Fruit fly (Drosophila melanogaster): ENCODE data around the gene CG4770.

The CG4770 gene

dm6 chr3R:19895305-19895704 is 23.0 kb upstream of the CG4770 start:
- no peak for TF ChIP-seq Sin3A (optimal IDR thresholded peaks at IDR 0.05)
- TF ChIP-seq Myc (optimal IDR thresholded peaks at IDR 0.05): no peak
- no peak for TF ChIP-seq psq (optimal IDR thresholded peaks at IDR 0.05)
- no peak for TF ChIP-seq h (optimal IDR thresholded peaks at IDR 0.05)
- no peak for TF ChIP-seq insv (optimal IDR thresholded peaks at IDR 0.05)
- no peak for TF ChIP-seq ttk (optimal IDR thresholded peaks at IDR 0.05)

dm6 chr3R:19901742-19902141 is 16.6 kb upstream of the CG4770 start:
- TF ChIP-seq h (optimal IDR thresholded peaks at IDR 0.05) (no peak), Sin3A (optimal IDR thresholded peaks at IDR 0.05) (no peak), psq (optimal IDR thresholded peaks at IDR 0.05) (no peak), Myc (optimal IDR thresholded peaks at IDR 0.05) (no peak), ttk (optimal IDR thresholded peaks at IDR 0.05) (no peak), insv (optimal IDR thresholded peaks at IDR 0.05) (no peak)

dm6 chr3R:19902328-19902727 is 16.0 kb upstream of the CG4770 start:
- TF ChIP-seq Myc (optimal IDR thresholded peaks at IDR 0.05) (no peak), insv (optimal IDR thresholded peaks at IDR 0.05) (no peak), ttk (optimal IDR thresholded peaks at IDR 0.05) (no peak), h (optimal IDR thresholded peaks at IDR 0.05) (no peak), psq (optimal IDR thresholded peaks at IDR 0.05) (no peak), Sin3A (optimal IDR thresholded peaks at IDR 0.05) (no peak)

- no peak for TF ChIP-seq ttk (optimal IDR thresholded peaks at IDR 0.05)
- no peak for TF ChIP-seq Sin3A (optimal IDR thresholded peaks at IDR 0.05)
- TF ChIP-seq h (optimal IDR thresholded peaks at IDR 0.05): no peak
- no peak for TF ChIP-seq insv (optimal IDR thresholded peaks at IDR 0.05)
- no peak for TF ChIP-seq psq (optimal IDR thresholded peaks at IDR 0.05)
- TF ChIP-seq Myc (optimal IDR thresholded peaks at IDR 0.05): no peak
Observed at dm6 chr3R:19902926-19903739, 15.2 kb upstream of the CG4770 start, which contains the start of gene ClpX. Gene ClpX (minus strand): TSS chr3R:19903689.

dm6 chr3R:19904865-19905373 is 13.4 kb upstream of the CG4770 start, which contains the start of the genes Surf6 and RhoGAP92B:
Gene Surf6 (minus strand): TSS chr3R:19904868.
Gene RhoGAP92B (plus strand): TSS chr3R:19905164.
- no peak for TF ChIP-seq Myc (optimal IDR thresholded peaks at IDR 0.05)
- TF ChIP-seq psq (optimal IDR thresholded peaks at IDR 0.05): no peak
- TF ChIP-seq insv (optimal IDR thresholded peaks at IDR 0.05): no peak
- no peak for TF ChIP-seq ttk (optimal IDR thresholded peaks at IDR 0.05)
- TF ChIP-seq Sin3A (optimal IDR thresholded peaks at IDR 0.05): no peak
- TF ChIP-seq h (optimal IDR thresholded peaks at IDR 0.05): no peak

dm6 chr3R:19905932-19906439 is 12.3 kb upstream of the CG4770 start:
- TF ChIP-seq ttk (optimal IDR thresholded peaks at IDR 0.05) (no peak), Myc (optimal IDR thresholded peaks at IDR 0.05) (no peak), psq (optimal IDR thresholded peaks at IDR 0.05) (no peak), Sin3A (optimal IDR thresholded peaks at IDR 0.05) (no peak), h (optimal IDR thresholded peaks at IDR 0.05) (no peak), insv (optimal IDR thresholded peaks at IDR 0.05) (no peak)

- TF ChIP-seq Myc (optimal IDR thresholded peaks at IDR 0.05) (no peak), Sin3A (optimal IDR thresholded peaks at IDR 0.05) (no peak), insv (optimal IDR thresholded peaks at IDR 0.05) (no peak), psq (optimal IDR thresholded peaks at IDR 0.05) (no peak), h (optimal IDR thresholded peaks at IDR 0.05) (no peak), ttk (optimal IDR thresholded peaks at IDR 0.05) (no peak)
Observed at dm6 chr3R:19908863-19909343, 9.4 kb upstream of the CG4770 start.

dm6 chr3R:19909541-19910182 is 8.6 kb upstream of the CG4770 start:
- no peak for TF ChIP-seq h (optimal IDR thresholded peaks at IDR 0.05)
- TF ChIP-seq Sin3A (optimal IDR thresholded peaks at IDR 0.05): no peak
- no peak for TF ChIP-seq insv (optimal IDR thresholded peaks at IDR 0.05)
- no peak for TF ChIP-seq Myc (optimal IDR thresholded peaks at IDR 0.05)
- TF ChIP-seq psq (optimal IDR thresholded peaks at IDR 0.05): no peak
- no peak for TF ChIP-seq ttk (optimal IDR thresholded peaks at IDR 0.05)

- no peak for TF ChIP-seq Myc (optimal IDR thresholded peaks at IDR 0.05)
- no peak for TF ChIP-seq h (optimal IDR thresholded peaks at IDR 0.05)
- TF ChIP-seq ttk (optimal IDR thresholded peaks at IDR 0.05): no peak
- no peak for TF ChIP-seq Sin3A (optimal IDR thresholded peaks at IDR 0.05)
- no peak for TF ChIP-seq psq (optimal IDR thresholded peaks at IDR 0.05)
- no peak for TF ChIP-seq insv (optimal IDR thresholded peaks at IDR 0.05)
Observed at dm6 chr3R:19910302-19911029, 7.8 kb upstream of the CG4770 start.

dm6 chr3R:19911030-19911429 is 7.3 kb upstream of the CG4770 start:
- TF ChIP-seq Sin3A (optimal IDR thresholded peaks at IDR 0.05) (no peak), Myc (optimal IDR thresholded peaks at IDR 0.05) (no peak), insv (optimal IDR thresholded peaks at IDR 0.05) (no peak), ttk (optimal IDR thresholded peaks at IDR 0.05) (no peak), h (optimal IDR thresholded peaks at IDR 0.05) (no peak), psq (optimal IDR thresholded peaks at IDR 0.05) (no peak)

dm6 chr3R:19915312-19915711 is 3.0 kb upstream of the CG4770 start, which contains the start of the genes Xport-A and Xport-B:
Gene Xport-A (minus strand): TSS chr3R:19915412.
Gene Xport-B (minus strand): TSS chr3R:19915412.
- TF ChIP-seq psq (optimal IDR thresholded peaks at IDR 0.05): no peak
- TF ChIP-seq ttk (optimal IDR thresholded peaks at IDR 0.05): no peak
- no peak for TF ChIP-seq insv (optimal IDR thresholded peaks at IDR 0.05)
- no peak for TF ChIP-seq Sin3A (optimal IDR thresholded peaks at IDR 0.05)
- no peak for TF ChIP-seq Myc (optimal IDR thresholded peaks at IDR 0.05)

All from Kc167 (cell line).